Worm (Caenorhabditis elegans) whole organism, L2 larva: ENCODE measurements around the gene exc-9.

Experiments
- F13H6.1 ChIP-seq: sonication (generic microtip); optimal IDR thresholded peaks from 2 replicates; lab custom pipeline; 2016; ENCODE audit warnings: missing genetic modification characterization, missing compliant biosample characterization
- Y55F3AM.14 ChIP-seq: fragments of 200-800 bp; sonication (Bioruptor generic); optimal IDR thresholded peaks from 2 replicates; lab custom pipeline; 2018; ENCODE audit warnings: mild to moderate bottlenecking, missing genetic modification characterization, missing compliant biosample characterization
- alr-1 ChIP-seq: fragments of 150-350 bp; optimal IDR thresholded peaks from 2 replicates; lab custom pipeline; 2014; ENCODE audit warnings: missing biosample characterization, missing genetic modification characterization
- ama-1 ChIP-seq: fragments of 150-350 bp; optimal IDR thresholded peaks from 2 replicates; lab custom pipeline; 2018; ENCODE audit warnings: inconsistent platforms
- ceh-16 ChIP-seq: fragments of 150-350 bp; optimal IDR thresholded peaks from 2 replicates; lab custom pipeline; 2014; ENCODE audit warnings: missing biosample characterization, missing genetic modification characterization
- crh-2 ChIP-seq: sonication (generic microtip); optimal IDR thresholded peaks from 2 replicates; lab custom pipeline; 2017; ENCODE audit warnings: missing biosample characterization, missing genetic modification characterization
- elt-1 ChIP-seq: fragments of 150-350 bp; optimal IDR thresholded peaks from 2 replicates; lab custom pipeline; 2014; ENCODE audit warnings: missing biosample characterization, missing genetic modification characterization
- fos-1 ChIP-seq: fragments of 150-350 bp; optimal IDR thresholded peaks from 2 replicates; lab custom pipeline; 2014; ENCODE audit warnings: missing biosample characterization, missing genetic modification characterization
- gmeb-1 ChIP-seq: fragments of 150-350 bp; optimal IDR thresholded peaks from 2 replicates; lab custom pipeline; 2014; ENCODE audit warnings: missing biosample characterization, missing genetic modification characterization
- lin-13 ChIP-seq: fragments of 150-350 bp; optimal IDR thresholded peaks from 2 replicates; lab custom pipeline; 2014; ENCODE audit warnings: missing biosample characterization, missing genetic modification reagents, missing genetic modification characterization
- lsy-2 ChIP-seq, 2 experiments: fragments of 150-350 bp in 1 of 2; sonication (generic microtip) in 1 of 2; optimal IDR thresholded peaks; 2 replicates each; lab custom pipeline; 2014 to 2017; ENCODE audit warnings: missing biosample characterization in 2 of 2, missing genetic modification characterization in 2 of 2
- mab-5 ChIP-seq: fragments of 150-350 bp; optimal IDR thresholded peaks from 2 replicates; lab custom pipeline; 2014; ENCODE audit warnings: missing biosample characterization, missing genetic modification characterization
- mbf-1 ChIP-seq: sonication (generic microtip); optimal IDR thresholded peaks from 2 replicates; lab custom pipeline; 2017; ENCODE audit warnings: missing biosample characterization, missing genetic modification characterization
- nhr-10 ChIP-seq: sonication (generic microtip); optimal IDR thresholded peaks from 2 replicates; lab custom pipeline; 2017; ENCODE audit warnings: missing biosample characterization, missing genetic modification characterization
- nhr-11 ChIP-seq: fragments of 150-350 bp; optimal IDR thresholded peaks from 2 replicates; lab custom pipeline; 2014; ENCODE audit warnings: missing biosample characterization, missing genetic modification characterization
- nhr-12 ChIP-seq: fragments of 150-350 bp; optimal IDR thresholded peaks from 2 replicates; lab custom pipeline; 2014; ENCODE audit warnings: missing biosample characterization, missing genetic modification characterization
- nhr-21 ChIP-seq: fragments of 150-350 bp; optimal IDR thresholded peaks from 2 replicates; lab custom pipeline; 2014; ENCODE audit warnings: missing biosample characterization, missing genetic modification characterization
- peb-1 ChIP-seq: fragments of 150-350 bp; optimal IDR thresholded peaks from 2 replicates; lab custom pipeline; 2014; ENCODE audit warnings: missing biosample characterization, missing genetic modification characterization
- sma-3 ChIP-seq: sonication (generic microtip); optimal IDR thresholded peaks from 2 replicates; lab custom pipeline; 2016; ENCODE audit warnings: missing genetic modification reagents, missing genetic modification characterization, missing compliant biosample characterization
- snpc-4 ChIP-seq: fragments of 150-350 bp; optimal IDR thresholded peaks from 2 replicates; lab custom pipeline; 2014; ENCODE audit warnings: missing biosample characterization, missing genetic modification characterization
- unc-55 ChIP-seq: fragments of 150-350 bp; sonication (generic microtip); optimal IDR thresholded peaks from 3 replicates; lab custom pipeline; 2014; ENCODE audit warnings: missing biosample characterization, missing genetic modification reagents, missing genetic modification characterization
- unc-62 ChIP-seq: fragments of 150-350 bp; optimal IDR thresholded peaks from 2 replicates; lab custom pipeline; 2014; ENCODE audit warnings: missing biosample characterization, missing genetic modification reagents, missing genetic modification characterization
- zag-1 ChIP-seq: fragments of 150-350 bp; optimal IDR thresholded peaks from 2 replicates; lab custom pipeline; 2014; ENCODE audit warnings: missing biosample characterization, missing genetic modification characterization
- ztf-4 ChIP-seq: fragments of 150-350 bp; optimal IDR thresholded peaks from 2 replicates; lab custom pipeline; 2014; ENCODE audit warnings: missing biosample characterization, missing genetic modification characterization

Gene exc-9

DNA sequence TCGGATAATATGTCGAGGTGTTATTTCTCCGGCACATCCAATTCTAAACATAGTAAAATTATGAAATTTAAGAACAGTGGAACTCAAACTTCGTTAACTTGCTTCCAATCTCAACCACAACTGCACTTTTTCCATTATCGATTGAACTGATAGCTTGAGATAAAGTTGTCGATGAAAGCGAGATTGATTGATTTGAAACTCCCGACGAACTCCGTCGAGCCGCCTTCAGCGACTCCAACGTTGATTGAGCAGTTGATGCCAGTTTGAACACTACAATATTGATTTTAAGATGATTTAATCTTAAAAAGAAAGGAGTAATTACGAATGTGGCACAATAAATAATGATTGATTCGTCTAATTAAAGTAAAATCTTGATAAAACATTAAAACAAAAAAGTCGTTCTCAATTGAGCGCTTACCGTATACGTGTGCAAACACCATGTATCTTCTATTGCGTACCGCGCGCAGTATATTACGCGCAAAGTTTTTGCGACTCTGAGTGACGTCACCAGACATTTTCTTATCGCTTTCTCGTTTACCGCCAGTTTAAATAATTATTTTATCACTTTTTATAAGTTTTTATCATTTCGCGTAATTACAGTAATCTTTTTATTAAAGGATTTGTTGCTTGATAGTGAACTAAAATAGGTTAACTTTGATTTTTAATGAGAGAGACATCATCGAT is 38.5 kb downstream of the exc-9 start, which contains the start of gene arp-11 (continued):
- TF ChIP-seq crh-2 (tag; lab: Kevin White, UChicago) (peak; percentile 92), nhr-10 (no peak), unc-55 (GFP tag; lab: Kevin White, UChicago) (peak; percentile 92), lin-13 (GFP tag; lab: Kevin White, UChicago) (peak; percentile 57), ama-1 (lab: Kevin White, UChicago) (no peak), nhr-11 (tag; lab: Kevin White, UChicago) (no peak), gmeb-1 (peak; percentile 74), unc-62 (no peak), ztf-4 (tag; lab: Kevin White, UChicago) (peak; percentile 60)

DNA sequence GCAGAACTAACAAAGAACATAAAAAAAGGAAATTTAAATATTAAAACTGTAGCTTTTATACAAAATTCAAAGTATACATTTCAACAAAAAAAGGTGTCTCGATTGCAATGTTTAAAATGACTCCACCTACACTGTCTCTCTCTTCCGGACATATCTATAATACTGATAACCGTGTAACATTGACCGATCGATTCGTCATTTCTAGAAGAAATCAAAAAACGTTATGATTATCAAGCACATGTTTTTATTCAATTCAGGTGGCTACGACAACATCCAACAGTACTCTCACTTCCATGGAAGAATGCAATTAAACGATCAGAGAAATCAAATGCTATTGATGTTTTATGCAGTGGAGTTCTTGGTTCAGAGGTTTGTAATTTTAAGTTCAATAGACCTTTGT is 42.3 kb downstream of the exc-9 start:
- TF ChIP-seq crh-2 (tag; lab: Kevin White, UChicago) (peak; percentile 38), alr-1 (tag; lab: Kevin White, UChicago) (no peak), zag-1 (tag; lab: Kevin White, UChicago) (no peak), nhr-12 (tag; lab: Kevin White, UChicago) (no peak), fos-1 (peak; percentile 89)

DNA sequence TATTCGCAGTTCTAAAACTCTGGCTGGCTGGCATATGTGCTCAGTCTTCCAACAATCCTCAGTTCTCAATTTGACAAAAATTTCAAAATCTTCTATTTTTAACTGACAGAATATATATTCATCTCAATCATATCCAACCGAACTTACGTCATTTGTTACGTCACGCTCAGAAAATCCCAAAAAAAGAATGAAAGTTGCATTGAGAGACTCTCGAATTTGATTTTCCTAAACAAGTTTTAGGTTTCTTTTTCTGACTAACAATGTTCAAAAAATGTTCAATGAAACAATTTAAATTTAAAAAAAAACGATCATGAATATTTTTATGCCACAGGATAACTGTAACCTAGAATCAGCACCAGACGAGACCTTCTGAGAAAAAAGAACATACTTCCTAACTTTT is 42.9 kb downstream of the exc-9 start:
- TF ChIP-seq ceh-16 (tag; lab: Kevin White, UChicago) (no peak), gmeb-1 (no peak), alr-1 (tag; lab: Kevin White, UChicago) (no peak), nhr-11 (tag; lab: Kevin White, UChicago) (no peak), mbf-1 (tag; lab: Kevin White, UChicago) (no peak), peb-1 (tag; lab: Kevin White, UChicago) (no peak), nhr-21 (no peak), snpc-4 (tag; lab: Kevin White, UChicago) (no peak), lin-13 (GFP tag; lab: Kevin White, UChicago) (no peak), sma-3 (GFP tag; lab: Kevin White, UChicago) (no peak), Y55F3AM.14 (GFP tag; lab: Kevin White, UChicago) (no peak), F13H6.1 (tag; lab: Kevin White, UChicago) (no peak)

DNA sequence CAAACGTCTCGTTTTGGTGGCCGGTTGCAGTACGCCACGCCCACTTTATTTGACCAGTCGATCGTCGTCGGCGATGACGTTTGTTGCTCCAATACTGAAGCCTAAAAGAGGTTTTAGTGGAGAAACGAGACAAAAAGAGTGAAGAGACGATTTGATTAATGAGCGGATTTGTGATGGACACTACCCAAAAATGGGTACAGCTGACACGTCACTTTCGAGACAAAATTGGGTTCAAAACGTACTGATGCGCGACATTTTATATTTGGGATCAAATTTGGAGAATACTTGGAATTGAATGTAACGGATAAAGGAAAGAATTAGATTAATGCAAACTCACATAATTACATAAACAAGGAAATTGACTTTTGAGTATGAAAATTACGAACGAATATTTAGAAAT is 43.4 kb downstream of the exc-9 start, which contains the start of gene ilys-4:
ilys-4 (minus strand) TSS at position 101 of the 400 bp plus-strand sequence.
- TF ChIP-seq crh-2 (tag; lab: Kevin White, UChicago) (peak; percentile 18), Y55F3AM.14 (GFP tag; lab: Kevin White, UChicago) (no peak), lsy-2 (tag; optimal IDR thresholded peaks at IDR 0.05; lab: Kevin White, UChicago) (peak in 1 of 2 experiments; percentile 5), mab-5 (peak; percentile 11), unc-55 (GFP tag; lab: Kevin White, UChicago) (peak; percentile 37), elt-1 (tag; lab: Kevin White, UChicago) (no peak)
- TF ChIP-seq, all 48 proteins: peak for 4
